Worm (Caenorhabditis elegans): ENCODE data around the gene col-86.

ce11 chrII:13091857-13092256, 6.2 kb downstream of the col-86 start:
- TF ChIP-seq sea-2 (GFP tag; optimal IDR thresholded peaks at IDR 0.05): no peak
- TF ChIP-seq nhr-28 (tag; optimal IDR thresholded peaks at IDR 0.05): no peak
- TF ChIP-seq elt-1 (tag; optimal IDR thresholded peaks at IDR 0.05): no peak
- TF ChIP-seq zag-1 (tag; optimal IDR thresholded peaks at IDR 0.05): no peak
- no peak for TF ChIP-seq fkh-10 (GFP tag; optimal IDR thresholded peaks at IDR 0.05)
- no peak for TF ChIP-seq nhr-76 (tag; optimal IDR thresholded peaks at IDR 0.05)
- no peak for TF ChIP-seq nhr-11 (tag; optimal IDR thresholded peaks at IDR 0.05)
